Worm (Caenorhabditis elegans) whole organism, late embryonic: Measurements from ENCODE around the gene F17H10.1.

Experiments
- K02D7.2 ChIP-seq: sonication (generic microtip); optimal IDR thresholded peaks from 2 replicates; lab custom pipeline; 2017; ENCODE audit warnings: mild to moderate bottlenecking, missing genetic modification characterization, missing compliant biosample characterization
- ama-1 ChIP-seq: fragments of 150-350 bp; optimal IDR thresholded peaks from 2 replicates; lab custom pipeline; 2014
- che-1 ChIP-seq: sonication (generic microtip); optimal IDR thresholded peaks from 2 replicates; lab custom pipeline; 2016; ENCODE audit warnings: mild to moderate bottlenecking, missing genetic modification characterization, missing compliant biosample characterization
- dmd-4 ChIP-seq: sonication (generic microtip); optimal IDR thresholded peaks from 2 replicates; lab custom pipeline; 2016; ENCODE audit warnings: borderline replicate concordance, missing genetic modification characterization, missing compliant biosample characterization
- fkh-10 ChIP-seq: fragments of 150-350 bp; optimal IDR thresholded peaks from 2 replicates; lab custom pipeline; 2014; ENCODE audit warnings: missing biosample characterization, missing genetic modification reagents, missing genetic modification characterization
- npax-4 ChIP-seq: sonication (generic microtip); optimal IDR thresholded peaks from 2 replicates; lab custom pipeline; 2016; ENCODE audit warnings: missing genetic modification characterization, missing compliant biosample characterization

DNA sequence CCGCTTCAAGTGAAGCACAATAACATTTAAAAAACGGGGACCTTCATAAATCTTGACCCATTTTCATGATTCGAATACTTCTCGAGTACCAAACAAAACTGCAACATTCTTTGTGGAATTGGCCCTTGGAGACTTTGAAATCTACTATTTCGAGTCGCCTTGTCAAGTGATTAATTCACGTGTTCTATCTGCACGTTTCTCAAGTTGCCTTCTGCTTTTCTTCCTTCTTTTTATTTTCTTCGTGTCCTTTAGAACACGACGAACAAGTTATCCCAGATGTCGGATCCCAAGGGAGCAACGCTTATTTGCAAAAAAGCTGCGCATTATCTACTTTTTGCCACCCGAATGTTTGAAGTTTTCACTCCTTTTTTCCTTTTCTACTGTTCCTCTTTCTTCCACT is 43.7 kb upstream of the F17H10.1 start:
- no peak for TF ChIP-seq dmd-4
- no peak for TF ChIP-seq ama-1 (lab: Kevin White, UChicago)
- no peak for TF ChIP-seq npax-4 (tag; lab: Kevin White, UChicago)
- TF ChIP-seq K02D7.2 (tag; lab: Kevin White, UChicago): no peak
- TF ChIP-seq fkh-10 (GFP tag; lab: Kevin White, UChicago): no peak
- TF ChIP-seq che-1: no peak
